Worm (Caenorhabditis elegans) whole organism, L3 larva: Measurements from ENCODE around the gene C35B1.8.

Experiments used
- ZK546.5 ChIP-seq: sonication (generic microtip); optimal IDR thresholded peaks from 2 replicates; lab custom pipeline; 2017; ENCODE audit warnings: missing biosample characterization, missing genetic modification characterization
- ama-1 ChIP-seq: fragments of 150-350 bp; optimal IDR thresholded peaks from 2 replicates; lab custom pipeline; 2018
- egl-27 ChIP-seq: sonication (generic microtip); optimal IDR thresholded peaks from 4 replicates; lab custom pipeline; 2017; ENCODE audit warnings: missing biosample characterization, missing genetic modification reagents, missing genetic modification characterization
- elt-3 ChIP-seq, 3 experiments: fragments of 150-350 bp in 1 of 3; sonication (generic microtip) in 2 of 3; optimal IDR thresholded peaks; 2 replicates in 2 of 3; 4 replicates in 1 of 3; lab custom pipeline; 2014 to 2017; ENCODE audit warnings: missing biosample characterization in 3 of 3, missing genetic modification characterization in 3 of 3
- jun-1 ChIP-seq: fragments of 150-350 bp; optimal IDR thresholded peaks from 2 replicates; lab custom pipeline; 2014; ENCODE audit warnings: missing biosample characterization, missing genetic modification reagents, missing genetic modification characterization
- lin-39 ChIP-seq: fragments of 150-350 bp; optimal IDR thresholded peaks from 2 replicates; lab custom pipeline; 2018; ENCODE audit warnings: missing biosample characterization, missing genetic modification reagents, missing genetic modification characterization
- nhr-25 ChIP-seq: sonication (generic microtip); optimal IDR thresholded peaks from 2 replicates; lab custom pipeline; 2017; ENCODE audit warnings: missing biosample characterization, missing genetic modification characterization
- nhr-28 ChIP-seq: fragments of 150-350 bp; optimal IDR thresholded peaks from 2 replicates; lab custom pipeline; 2014; ENCODE audit warnings: missing biosample characterization, missing genetic modification characterization
- pha-4 ChIP-seq: fragments of 150-350 bp; optimal IDR thresholded peaks from 2 replicates; lab custom pipeline; 2014; ENCODE audit warnings: missing biosample characterization, missing genetic modification reagents, missing genetic modification characterization
- tbx-2 ChIP-seq: sonication (generic microtip); optimal IDR thresholded peaks from 2 replicates; lab custom pipeline; 2016; ENCODE audit warnings: mild to moderate bottlenecking, missing genetic modification characterization, missing compliant biosample characterization
- unc-62 ChIP-seq: fragments of 150-350 bp; sonication (generic microtip); optimal IDR thresholded peaks from 4 replicates; lab custom pipeline; 2014; ENCODE audit warnings: missing biosample characterization, missing genetic modification reagents, missing genetic modification characterization

DNA sequence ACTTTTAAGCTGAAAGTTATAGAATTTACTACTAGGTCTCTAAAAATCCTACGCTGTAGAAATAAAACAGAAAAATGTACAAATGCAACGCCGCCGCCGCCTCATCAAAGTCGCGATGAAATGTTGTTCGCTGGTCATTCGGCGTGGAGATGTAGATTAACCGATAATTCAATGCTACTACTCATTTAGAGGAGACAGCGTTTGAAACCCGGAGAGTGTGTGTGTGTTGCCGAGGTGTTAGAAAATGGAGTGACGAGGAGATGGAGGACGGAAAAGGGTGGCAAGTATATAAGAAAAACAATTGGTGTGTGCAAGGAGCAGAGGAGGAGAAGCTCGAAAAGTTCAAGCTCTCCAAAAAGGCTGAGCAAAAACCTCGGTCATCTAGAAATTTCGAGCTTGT, 26.5 kb downstream of the C35B1.8 start:
- no peak for TF ChIP-seq unc-62
- no peak for TF ChIP-seq jun-1 (tag; lab: Kevin White, UChicago)
- TF ChIP-seq nhr-28 (tag; lab: Kevin White, UChicago): no peak
- TF ChIP-seq ama-1 (lab: Kevin White, UChicago): no peak
- TF ChIP-seq elt-3 (tag; optimal IDR thresholded peaks at IDR 0.05; lab: Kevin White, UChicago): no peak
- TF ChIP-seq nhr-25 (tag; lab: Kevin White, UChicago): no peak
- TF ChIP-seq tbx-2 (tag; lab: Kevin White, UChicago): no peak
- no peak for TF ChIP-seq pha-4 (tag; lab: Kevin White, UChicago)
- TF ChIP-seq ZK546.5 (tag; lab: Kevin White, UChicago): no peak
- no peak for TF ChIP-seq lin-39 (tag; lab: Kevin White, UChicago)
- no peak for TF ChIP-seq egl-27 (tag; lab: Kevin White, UChicago)
